Fruit fly (Drosophila melanogaster) ovary, adult (tissue): ENCODE data around the gene Dip-B.

Source experiments
- CG17801 ChIP-seq: fragments of 200-800 bp; optimal IDR thresholded peaks from 2 replicates; lab custom pipeline; 2019; ENCODE audit warnings: missing biosample characterization, mild to moderate bottlenecking, missing genetic modification characterization, moderate library complexity; ENCODE audit not compliant: partially characterized antibody

Gene Dip-B

dm6 chr3R:13803892-13804710 is 22.0 kb downstream of the Dip-B start:
- no peak for TF ChIP-seq CG17801 (GFP tag; lab: Kevin White, UChicago)

- TF ChIP-seq CG17801 (GFP tag; lab: Kevin White, UChicago): no peak
These were observed 23.0 kb downstream of the Dip-B start for dm6 chr3R:13804971-13805603.

dm6 chr3R:13806032-13806709 is 24.1 kb downstream of the Dip-B start:
- no peak for TF ChIP-seq CG17801 (GFP tag; lab: Kevin White, UChicago)

- TF ChIP-seq CG17801 (GFP tag; lab: Kevin White, UChicago): no peak
These were observed 24.6 kb downstream of the Dip-B start for dm6 chr3R:13806710-13807093.

dm6 chr3R:13807330-13807729 is 25.2 kb downstream of the Dip-B start:
- no peak for TF ChIP-seq CG17801 (GFP tag; lab: Kevin White, UChicago)

- TF ChIP-seq CG17801 (GFP tag; lab: Kevin White, UChicago): no peak
These were observed 25.8 kb downstream of the Dip-B start for dm6 chr3R:13807906-13808305.

- TF ChIP-seq CG17801 (GFP tag; lab: Kevin White, UChicago): no peak
These were observed 27.2 kb downstream of the Dip-B start for dm6 chr3R:13809261-13809660.

dm6 chr3R:13810308-13810707 is 28.2 kb downstream of the Dip-B start:
- no peak for TF ChIP-seq CG17801 (GFP tag; lab: Kevin White, UChicago)

- TF ChIP-seq CG17801 (GFP tag; lab: Kevin White, UChicago): no peak
These were observed 29.6 kb downstream of the Dip-B start for dm6 chr3R:13811737-13812136.

- TF ChIP-seq CG17801 (GFP tag; lab: Kevin White, UChicago): peak; percentile 52
These were observed 30.7 kb downstream of the Dip-B start, which contains the start of the genes tal-1A, tal-2A, tal-3A and tal-AA for dm6 chr3R:13812736-13813250. tal-1A (plus strand) TSS chr3R:13813109. tal-2A (plus strand) TSS chr3R:13813109. tal-3A (plus strand) TSS chr3R:13813109. tal-AA (plus strand) TSS chr3R:13813109.

dm6 chr3R:13815022-13815440 is 32.9 kb downstream of the Dip-B start:
- no peak for TF ChIP-seq CG17801 (GFP tag; lab: Kevin White, UChicago)

dm6 chr3R:13815566-13816374 is 33.7 kb downstream of the Dip-B start:
- no peak for TF ChIP-seq CG17801 (GFP tag; lab: Kevin White, UChicago)

- peak; percentile 69 for TF ChIP-seq CG17801 (GFP tag; lab: Kevin White, UChicago)
These were observed 34.3 kb downstream of the Dip-B start for dm6 chr3R:13816375-13816711.
